Worm (Caenorhabditis elegans): ENCODE data around the gene str-43.

The str-43 gene

ce11 chrV:15779128-15779729, 27.3 kb upstream of the str-43 start, which contains the start of the genes nhr-285 and irld-52:
Gene nhr-285, minus strand, starts transcription at chrV:15779228.
Gene irld-52, plus strand, starts transcription at chrV:15779679.
- no peak for TF ChIP-seq zim-3 (tag; optimal IDR thresholded peaks at IDR 0.05)
- TF ChIP-seq aptf-3 (GFP tag; IDR thresholded peaks at IDR 0.05), result no peak
- TF ChIP-seq hmg-1.2 (GFP tag; IDR thresholded peaks at IDR 0.05), result no peak
- TF ChIP-seq F57A8.1 (GFP tag; optimal IDR thresholded peaks at IDR 0.05), result no peak
- TF ChIP-seq cebp-2 (GFP tag; IDR thresholded peaks at IDR 0.05), result no peak
- no peak for TF ChIP-seq egl-44 (GFP tag; IDR thresholded peaks at IDR 0.05)
- TF ChIP-seq lin-40 (tag; optimal IDR thresholded peaks at IDR 0.05), result no peak
- TF ChIP-seq chd-7 (tag; optimal IDR thresholded peaks at IDR 0.05), result no peak
- TF ChIP-seq ccch-3 (GFP tag; optimal IDR thresholded peaks at IDR 0.05), result no peak
- TF ChIP-seq dpff-1 (tag; optimal IDR thresholded peaks at IDR 0.05), result no peak
- TF ChIP-seq madf-10 (tag; optimal IDR thresholded peaks at IDR 0.05), result no peak
- TF ChIP-seq Y56A3A.18 (GFP tag; IDR thresholded peaks at IDR 0.05), result no peak
- TF ChIP-seq rcor-1 (GFP tag; IDR thresholded peaks at IDR 0.05), result no peak
- TF ChIP-seq C06A6.2 (GFP tag; conservative IDR thresholded peaks at IDR 0.05), result no peak
- TF ChIP-seq hsf-1 (GFP tag; IDR thresholded peaks at IDR 0.05), result no peak
- no peak for TF ChIP-seq ZK185.1 (tag; optimal IDR thresholded peaks at IDR 0.05; ENCODE audit: poor library complexity, severe bottlenecking)

ce11 chrV:15776651-15777050, 24.7 kb upstream of the str-43 start, which contains the start of gene nhr-283:
Gene nhr-283, minus strand, starts transcription at chrV:15776751.
- TF ChIP-seq sptf-2 (GFP tag; optimal IDR thresholded peaks at IDR 0.05), result no peak
- TF ChIP-seq ceh-40 (GFP tag; IDR thresholded peaks at IDR 0.05), result no peak
- TF ChIP-seq F22D6.2 (tag; optimal IDR thresholded peaks at IDR 0.05), result no peak
- TF ChIP-seq snpc-3.4 (tag; optimal IDR thresholded peaks at IDR 0.05), result no peak
- TF ChIP-seq attf-3 (GFP tag; conservative IDR thresholded peaks at IDR 0.05), result no peak
- TF ChIP-seq attf-6 (GFP tag; IDR thresholded peaks at IDR 0.05), result no peak
- TF ChIP-seq Y67H2A.10 (GFP tag; conservative IDR thresholded peaks at IDR 0.05), result no peak
- TF ChIP-seq attf-5 (GFP tag; optimal IDR thresholded peaks at IDR 0.05), result no peak
- TF ChIP-seq athp-1 (tag; optimal IDR thresholded peaks at IDR 0.05), result no peak
- no peak for TF ChIP-seq hrde-1 (tag; optimal IDR thresholded peaks at IDR 0.05; ENCODE audit: borderline replicate concordance)
- TF ChIP-seq atf-7 (tag; optimal IDR thresholded peaks at IDR 0.05), result no peak
- TF ChIP-seq F37B4.10 (GFP tag; IDR thresholded peaks at IDR 0.05), result no peak
- no peak for TF ChIP-seq B0336.3 (GFP tag; IDR thresholded peaks at IDR 0.05)
- TF ChIP-seq nhr-80 (tag; optimal IDR thresholded peaks at IDR 0.05), result no peak
- TF ChIP-seq repo-1 (tag; optimal IDR thresholded peaks at IDR 0.05), result no peak
- no peak for TF ChIP-seq let-526 (GFP tag; IDR thresholded peaks at IDR 0.05)
- no peak for TF ChIP-seq ZK185.1 (tag; optimal IDR thresholded peaks at IDR 0.05; ENCODE audit: poor library complexity, severe bottlenecking)

ce11 chrV:15773941-15774340, 22.0 kb upstream of the str-43 start:
- TF ChIP-seq ZK185.1 (tag; optimal IDR thresholded peaks at IDR 0.05; ENCODE audit: poor library complexity, severe bottlenecking), result no peak
- no peak for TF ChIP-seq unc-62 (GFP tag; optimal IDR thresholded peaks at IDR 0.05)
- TF ChIP-seq T07F8.4 (tag; optimal IDR thresholded peaks at IDR 0.05), result no peak
- no peak for TF ChIP-seq F52B5.7 (tag; optimal IDR thresholded peaks at IDR 0.05)
- no peak for TF ChIP-seq F57C9.4 (tag; optimal IDR thresholded peaks at IDR 0.05)
- TF ChIP-seq madf-6 (GFP tag; IDR thresholded peaks at IDR 0.05), result no peak
- no peak for TF ChIP-seq hsf-1 (GFP tag; IDR thresholded peaks at IDR 0.05)
- no peak for TF ChIP-seq attf-6 (GFP tag; IDR thresholded peaks at IDR 0.05)
- no peak for TF ChIP-seq die-1 (tag; optimal IDR thresholded peaks at IDR 0.05)
- TF ChIP-seq F49E8.2 (tag; optimal IDR thresholded peaks at IDR 0.05; ENCODE audit: insufficient read depth), result no peak
- TF ChIP-seq sea-2 (GFP tag; IDR thresholded peaks at IDR 0.05), result no peak
- TF ChIP-seq bed-2 (GFP tag; IDR thresholded peaks at IDR 0.05), result no peak
- TF ChIP-seq Y79H2A.3 (GFP tag; conservative IDR thresholded peaks at IDR 0.05), result no peak
- no peak for TF ChIP-seq let-607 (tag; optimal IDR thresholded peaks at IDR 0.05)
- no peak for TF ChIP-seq F33H1.4 (GFP tag; IDR thresholded peaks at IDR 0.05)
- no peak for TF ChIP-seq sdz-38 (tag; optimal IDR thresholded peaks at IDR 0.05)
- no peak for TF ChIP-seq madf-10 (tag; optimal IDR thresholded peaks at IDR 0.05)
- TF ChIP-seq snpc-4 (GFP tag; optimal IDR thresholded peaks at IDR 0.05), result no peak
- no peak for TF ChIP-seq snpc-4 (tag; optimal IDR thresholded peaks at IDR 0.05)

All from whole organism, young adult.